Worm (Caenorhabditis elegans) whole organism, young adult: ENCODE data around the gene dohh-1.
A peak's percentile ranks its signal among the peaks of the same experiment; 100 is the strongest.

Experiments
- B0035.1 ChIP-seq: sonication (generic microtip); optimal IDR thresholded peaks from 2 replicates; lab custom pipeline; 2016; ENCODE audit warnings: missing genetic modification characterization, mild to moderate bottlenecking, missing compliant biosample characterization, missing genotype, missing genetic modification reagents
- B0261.1 ChIP-seq: sonication (generic microtip); optimal IDR thresholded peaks from 2 replicates; lab custom pipeline; 2016; ENCODE audit warnings: mild to moderate bottlenecking, missing genetic modification characterization, moderate library complexity, missing compliant biosample characterization
- C06A6.2 ChIP-seq: fragments of 200-800 bp; sonication (Bioruptor generic); conservative IDR thresholded peaks from 2 replicates; pipeline ENCODE4 v1.3.6; 2022; ENCODE audit warnings: missing genetic modification characterization, missing compliant biosample characterization
- F10E7.11 ChIP-seq: sonication (generic microtip); optimal IDR thresholded peaks from 2 replicates; lab custom pipeline; 2017; ENCODE audit warnings: mild to moderate bottlenecking, missing genetic modification characterization, moderate library complexity, missing compliant biosample characterization
- F22D6.2 ChIP-seq: sonication (generic microtip); optimal IDR thresholded peaks from 2 replicates; lab custom pipeline; 2016; ENCODE audit warnings: mild to moderate bottlenecking, missing genetic modification characterization, missing compliant biosample characterization
- F23B12.7 ChIP-seq: sonication (generic microtip); optimal IDR thresholded peaks from 2 replicates; lab custom pipeline; 2017; ENCODE audit warnings: missing genetic modification characterization, mild to moderate bottlenecking, missing compliant biosample characterization, antibody characterized with exemption, moderate library complexity; ENCODE audit not compliant: insufficient read depth
- F33H1.4 ChIP-seq: fragments of 200-800 bp; sonication (Bioruptor generic); IDR thresholded peaks from 2 replicates; pipeline ENCODE4 v1.3.6; 2022; ENCODE audit warnings: missing genetic modification reagents, missing genetic modification characterization, missing compliant biosample characterization
- F49E8.2 ChIP-seq: sonication (generic microtip); optimal IDR thresholded peaks from 3 replicates; lab custom pipeline; 2017; ENCODE audit warnings: missing genetic modification characterization, mild to moderate bottlenecking, missing compliant biosample characterization, antibody characterized with exemption, moderate library complexity; ENCODE audit not compliant: insufficient read depth
- T07F8.4 ChIP-seq: sonication (generic microtip); optimal IDR thresholded peaks from 2 replicates; lab custom pipeline; 2016; ENCODE audit warnings: mild to moderate bottlenecking, missing genetic modification characterization, moderate library complexity, missing compliant biosample characterization
- Y53F4B.3 ChIP-seq: fragments of 200-800 bp; sonication (Bioruptor generic); IDR thresholded peaks from 2 replicates; pipeline ENCODE4 v1.3.6; 2022; ENCODE audit warnings: missing genetic modification reagents, missing genetic modification characterization, missing compliant biosample characterization
- bed-2 ChIP-seq: fragments of 200-800 bp; sonication (Bioruptor generic); IDR thresholded peaks from 2 replicates; pipeline ENCODE4 v1.3.6; 2022; ENCODE audit warnings: missing genetic modification reagents, missing genetic modification characterization, missing compliant biosample characterization
- ccch-3 ChIP-seq: fragments of 200-800 bp; sonication (Bioruptor generic); optimal IDR thresholded peaks from 2 replicates; lab custom pipeline; 2018; ENCODE audit warnings: mild to moderate bottlenecking, missing genetic modification characterization, missing compliant biosample characterization
- ceh-27 ChIP-seq: fragments of 200-800 bp; sonication (Bioruptor generic); optimal IDR thresholded peaks from 2 replicates; lab custom pipeline; 2018; ENCODE audit warnings: mild to moderate bottlenecking, missing genetic modification characterization, moderate library complexity, missing compliant biosample characterization
- ceh-79 ChIP-seq: sonication (generic microtip); optimal IDR thresholded peaks from 2 replicates; lab custom pipeline; 2017; ENCODE audit warnings: mild to moderate bottlenecking, missing genetic modification characterization, missing compliant biosample characterization
- ceh-91 ChIP-seq: fragments of 200-800 bp; sonication (Bioruptor generic); IDR thresholded peaks from 2 replicates; pipeline ENCODE4 v1.3.6; 2022; ENCODE audit warnings: missing genetic modification reagents, missing genetic modification characterization, missing compliant biosample characterization
- dpl-1 ChIP-seq: fragments of 150-350 bp; optimal IDR thresholded peaks from 2 replicates; lab custom pipeline; 2014; ENCODE audit warnings: missing biosample characterization, missing genetic modification reagents, missing genetic modification characterization
- egl-18 ChIP-seq: fragments of 200-800 bp; sonication (Bioruptor generic); IDR thresholded peaks from 2 replicates; pipeline ENCODE4 v1.3.6; 2022; ENCODE audit warnings: missing genetic modification reagents, missing genetic modification characterization, missing compliant biosample characterization
- egrh-3 ChIP-seq: fragments of 200-800 bp; sonication (Bioruptor generic); IDR thresholded peaks from 2 replicates; pipeline ENCODE4 v1.3.6; 2022; ENCODE audit warnings: missing genetic modification reagents, missing genetic modification characterization, missing compliant biosample characterization
- fkh-3 ChIP-seq: sonication (generic microtip); optimal IDR thresholded peaks from 2 replicates; lab custom pipeline; 2016; ENCODE audit warnings: mild to moderate bottlenecking, missing genetic modification characterization, missing compliant biosample characterization
- him-1 ChIP-seq: sonication (generic microtip); optimal IDR thresholded peaks from 2 replicates; lab custom pipeline; 2016; ENCODE audit warnings: missing genotype, missing genetic modification reagents, missing genetic modification characterization, missing compliant biosample characterization
- hlh-12 ChIP-seq: sonication (generic microtip); optimal IDR thresholded peaks from 2 replicates; lab custom pipeline; 2016; ENCODE audit warnings: missing genetic modification characterization, missing compliant biosample characterization
- hlh-26 ChIP-seq: fragments of 200-800 bp; sonication (Bioruptor generic); conservative IDR thresholded peaks from 2 replicates; pipeline ENCODE4 v1.3.6; 2022; ENCODE audit warnings: missing genetic modification reagents, missing genetic modification characterization, missing compliant biosample characterization
- hmg-20 ChIP-seq: fragments of 200-800 bp; sonication (Bioruptor generic); IDR thresholded peaks from 2 replicates; pipeline ENCODE4 v1.3.6; 2022; ENCODE audit warnings: missing genetic modification reagents, missing genetic modification characterization, missing compliant biosample characterization
- hrde-1 ChIP-seq: sonication (generic microtip); optimal IDR thresholded peaks from 2 replicates; lab custom pipeline; 2016; ENCODE audit warnings: missing genetic modification characterization, mild to moderate bottlenecking, missing compliant biosample characterization, moderate library complexity, missing genotype, missing genetic modification reagents, borderline replicate concordance
- lin-54 ChIP-seq: fragments of 200-800 bp; sonication (Bioruptor generic); optimal IDR thresholded peaks from 2 replicates; lab custom pipeline; 2018; ENCODE audit warnings: mild to moderate bottlenecking, missing genetic modification characterization, missing compliant biosample characterization
- mel-28 ChIP-seq: sonication (generic microtip); optimal IDR thresholded peaks from 2 replicates; lab custom pipeline; 2016; ENCODE audit warnings: borderline replicate concordance, mild to moderate bottlenecking, missing genetic modification characterization, missing compliant biosample characterization
- nfya-1 ChIP-seq: sonication (generic microtip); optimal IDR thresholded peaks from 2 replicates; lab custom pipeline; 2017; ENCODE audit warnings: antibody characterized with exemption, missing compliant biosample characterization, missing genetic modification characterization, borderline replicate concordance; ENCODE audit not compliant: insufficient read depth
- nfyb-1 ChIP-seq: fragments of 200-800 bp; sonication (Bioruptor generic); IDR thresholded peaks from 2 replicates; pipeline ENCODE4 v1.3.6; 2022; ENCODE audit warnings: missing genetic modification reagents, missing genetic modification characterization, missing compliant biosample characterization
- nhr-120 ChIP-seq: fragments of 200-800 bp; sonication (Bioruptor generic); IDR thresholded peaks from 2 replicates; pipeline ENCODE4 v1.3.6; 2022; ENCODE audit warnings: missing genetic modification characterization, missing compliant biosample characterization
- nhr-179 ChIP-seq: sonication (generic microtip); optimal IDR thresholded peaks from 2 replicates; lab custom pipeline; 2016; ENCODE audit warnings: mild to moderate bottlenecking, missing genetic modification characterization, missing compliant biosample characterization
- nhr-27 ChIP-seq: fragments of 200-800 bp; sonication (Bioruptor generic); optimal IDR thresholded peaks from 2 replicates; lab custom pipeline; 2018; ENCODE audit warnings: mild to moderate bottlenecking, missing genetic modification characterization, moderate library complexity, missing compliant biosample characterization
- nhr-80 ChIP-seq: sonication (generic microtip); optimal IDR thresholded peaks from 2 replicates; lab custom pipeline; 2016; ENCODE audit warnings: missing genetic modification characterization, missing compliant biosample characterization
- rcor-1 ChIP-seq: fragments of 200-800 bp; sonication (Bioruptor generic); IDR thresholded peaks from 2 replicates; pipeline ENCODE4 v1.3.6; 2022; ENCODE audit warnings: missing genetic modification reagents, missing genetic modification characterization, missing compliant biosample characterization
- rpc-1 ChIP-seq, 2 experiments: fragments of 150-350 bp in 1 of 2; sonication (generic microtip) in 1 of 2; optimal IDR thresholded peaks; 2 replicates each; lab custom pipeline; 2014 to 2018; ENCODE audit warnings: missing biosample characterization in 1 of 2, missing genetic modification characterization in 1 of 2, missing genetic modification reagents in 1 of 2, missing genotype in 1 of 2
- sea-2 ChIP-seq: fragments of 200-800 bp; sonication (Bioruptor generic); IDR thresholded peaks from 2 replicates; pipeline ENCODE4 v1.3.6; 2022; ENCODE audit warnings: missing genetic modification characterization, missing compliant biosample characterization
- snpc-1.3 ChIP-seq: sonication (generic microtip); optimal IDR thresholded peaks from 2 replicates; lab custom pipeline; 2017; ENCODE audit warnings: missing genetic modification characterization, mild to moderate bottlenecking, missing compliant biosample characterization, antibody characterized with exemption, moderate library complexity, missing genotype, missing genetic modification reagents; ENCODE audit not compliant: insufficient read depth
- tbp1 ChIP-seq: fragments of 200-800 bp; sonication (Bioruptor generic); optimal IDR thresholded peaks from 2 replicates; lab custom pipeline; 2018; ENCODE audit warnings: mild to moderate bottlenecking, missing genetic modification characterization, missing compliant biosample characterization
- tbx-9 ChIP-seq: sonication (generic microtip); optimal IDR thresholded peaks from 2 replicates; lab custom pipeline; 2016; ENCODE audit warnings: borderline replicate concordance, missing genetic modification characterization, inconsistent platforms, missing compliant biosample characterization
- tlf-1 ChIP-seq: fragments of 200-800 bp; sonication (Bioruptor generic); optimal IDR thresholded peaks from 2 replicates; lab custom pipeline; 2018; ENCODE audit warnings: mild to moderate bottlenecking, missing genetic modification characterization, missing compliant biosample characterization
- zim-3 ChIP-seq: sonication (generic microtip); optimal IDR thresholded peaks from 2 replicates; lab custom pipeline; 2017; ENCODE audit warnings: mild to moderate bottlenecking, missing genetic modification characterization, moderate library complexity, missing compliant biosample characterization
- ztf-18 ChIP-seq: sonication (generic microtip); optimal IDR thresholded peaks from 2 replicates; lab custom pipeline; 2016; ENCODE audit warnings: missing genotype, mild to moderate bottlenecking, missing genetic modification characterization, missing compliant biosample characterization
- ztf-26 ChIP-seq: sonication (generic microtip); optimal IDR thresholded peaks from 2 replicates; lab custom pipeline; 2017; ENCODE audit warnings: missing genetic modification characterization, missing compliant biosample characterization
- ztf-6 ChIP-seq: fragments of 200-800 bp; sonication (Bioruptor generic); IDR thresholded peaks from 2 replicates; pipeline ENCODE4 v1.3.6; 2022; ENCODE audit warnings: missing genetic modification reagents, missing genetic modification characterization, missing compliant biosample characterization

dohh-1 gene

DNA sequence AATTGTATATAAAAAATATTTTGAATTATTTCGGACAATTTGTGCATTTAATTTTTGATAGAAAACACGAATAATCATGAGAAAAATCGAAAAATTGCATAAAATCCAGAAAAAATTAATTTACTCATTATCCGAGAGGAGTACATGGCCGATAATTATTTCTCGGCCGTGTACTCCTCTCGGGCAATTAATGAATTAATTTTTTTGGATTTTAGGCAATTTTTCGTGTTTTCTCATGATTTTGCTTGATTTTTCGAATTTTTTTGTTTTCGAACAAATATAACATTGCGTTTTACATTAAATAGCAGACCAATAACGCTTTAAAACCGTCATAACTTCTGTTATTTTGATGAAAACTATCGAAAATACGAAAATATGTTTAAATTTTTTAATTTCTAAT lies 41.8 kb upstream of the dohh-1 start (continued):
- TF ChIP-seq F33H1.4 (peak; percentile 40), nhr-179 (tag; lab: Kevin White, UChicago) (no peak), hlh-26 (GFP tag; lab: Robert Waterston, UW) (no peak), nhr-120 (GFP tag; lab: Robert Waterston, UW) (no peak), fkh-3 (tag; lab: Kevin White, UChicago) (no peak), ztf-26 (no peak), Y53F4B.3 (GFP tag; lab: Robert Waterston, UW) (no peak), lin-54 (GFP tag; lab: Kevin White, UChicago) (peak; percentile 35), rcor-1 (no peak), F22D6.2 (no peak), tlf-1 (GFP tag; lab: Kevin White, UChicago) (no peak), nhr-27 (tag; lab: Kevin White, UChicago) (no peak), ztf-6 (GFP tag; lab: Robert Waterston, UW) (no peak), ztf-18 (tag; lab: Kevin White, UChicago) (no peak), nhr-80 (tag; lab: Kevin White, UChicago) (no peak), T07F8.4 (tag; lab: Kevin White, UChicago) (no peak), mel-28 (tag; lab: Kevin White, UChicago) (no peak), him-1 (tag; lab: Kevin White, UChicago) (no peak), F49E8.2 (tag; lab: Kevin White, UChicago) (peak; percentile 39), C06A6.2 (GFP tag; lab: Robert Waterston, UW) (no peak), tbx-9 (tag; lab: Kevin White, UChicago) (no peak), ccch-3 (GFP tag; lab: Kevin White, UChicago) (no peak), snpc-1.3 (tag; lab: Kevin White, UChicago) (no peak), sea-2 (GFP tag; lab: Robert Waterston, UW) (0 out of 2 replicates have a peak, but pooled peaks have one; percentile 40), B0035.1 (tag; lab: Kevin White, UChicago) (no peak), nfyb-1 (GFP tag; lab: Robert Waterston, UW) (no peak), egl-18 (GFP tag; lab: Robert Waterston, UW) (no peak), nfya-1 (tag; lab: Kevin White, UChicago) (no peak), B0261.1 (tag; lab: Kevin White, UChicago) (no peak)

DNA sequence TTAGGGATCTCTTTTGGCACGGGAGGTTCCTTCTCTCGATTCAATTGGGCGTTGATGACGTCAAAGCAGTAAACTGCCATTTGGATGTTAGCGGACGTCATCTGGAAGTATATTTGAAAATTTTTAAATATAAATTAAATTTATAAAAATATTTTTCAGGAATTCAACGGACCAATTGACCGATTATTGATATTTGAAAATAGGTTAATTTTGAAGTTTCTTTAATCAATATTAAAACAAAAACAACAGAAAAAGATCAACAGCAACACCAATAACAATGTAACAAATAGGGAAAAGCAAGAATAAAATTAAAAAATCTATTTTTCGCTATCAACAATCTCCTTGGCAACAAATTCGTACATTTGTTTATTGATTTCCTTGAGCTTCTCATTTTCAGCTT lies 40.5 kb upstream of the dohh-1 start, which contains the start of gene R166.3:
Gene R166.3, minus strand, starts transcription at position 101 of the 400 bp plus-strand sequence.
- no peak for TF ChIP-seq hmg-20 (GFP tag; lab: Robert Waterston, UW)
- TF ChIP-seq F23B12.7 (tag; lab: Kevin White, UChicago) = no peak
- TF ChIP-seq hrde-1 (tag; lab: Kevin White, UChicago) = peak; percentile 5
- TF ChIP-seq snpc-1.3 (tag; lab: Kevin White, UChicago) = no peak

DNA sequence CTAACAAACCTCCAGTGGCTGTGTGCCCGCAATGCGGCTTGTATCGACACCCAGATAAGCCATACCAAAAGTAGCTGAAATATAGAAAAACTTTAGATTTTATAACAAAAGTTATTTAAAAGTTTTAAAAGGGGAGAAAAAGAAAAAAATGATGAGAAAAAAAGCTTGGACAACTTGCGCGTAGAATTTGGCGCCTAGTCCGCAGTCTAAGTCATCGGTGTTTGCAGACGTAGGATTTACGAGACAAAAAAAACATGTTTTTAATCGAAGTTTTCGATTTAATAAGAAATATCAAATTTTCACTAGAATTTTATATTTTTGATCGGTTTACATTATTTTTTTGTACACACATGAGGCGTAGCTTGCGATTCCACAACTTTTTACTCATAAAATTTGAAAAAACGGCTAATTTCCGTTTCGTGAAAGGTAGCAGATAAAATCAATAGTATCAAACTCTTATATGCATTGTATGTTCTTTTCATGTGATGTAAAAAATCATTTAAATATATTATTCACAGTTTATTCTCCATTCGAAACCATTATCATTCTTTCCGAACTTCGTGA lies 37.8 kb upstream of the dohh-1 start, which contains the start of gene pro-1:
Gene pro-1, minus strand, starts transcription at position 74 of the 564 bp plus-strand sequence.
- TF ChIP-seq dpl-1 (GFP tag; lab: Kevin White, UChicago) (no peak), hrde-1 (tag; lab: Kevin White, UChicago) (no peak), rcor-1 (peak; percentile 52; the same call in 1 of the 2 replicates), F10E7.11 (peak; percentile 76), egrh-3 (GFP tag; lab: Robert Waterston, UW) (no peak), tbp1 (peak; percentile 62), hmg-20 (GFP tag; lab: Robert Waterston, UW) (peak; percentile 30; the same call in 1 of the 2 replicates), B0035.1 (tag; lab: Kevin White, UChicago) (peak; percentile 88), zim-3 (tag; lab: Kevin White, UChicago) (peak; percentile 77), ceh-27 (GFP tag; lab: Kevin White, UChicago) (peak; percentile 26), hlh-12 (tag; lab: Kevin White, UChicago) (no peak), ceh-79 (tag; lab: Kevin White, UChicago) (peak; percentile 74), tbx-9 (tag; lab: Kevin White, UChicago) (peak; percentile 5), rpc-1 (optimal IDR thresholded peaks at IDR 0.05; lab: Kevin White, UChicago) (no peak), rpc-1 (tag; optimal IDR thresholded peaks at IDR 0.05; lab: Kevin White, UChicago) (no peak), nfya-1 (tag; lab: Kevin White, UChicago) (no peak), bed-2 (GFP tag; lab: Robert Waterston, UW) (no peak), ceh-91 (GFP tag; lab: Robert Waterston, UW) (no peak)
